Fruit fly (Drosophila melanogaster) whole organism, pupa: ENCODE measurements around the gene GluRIIA.

Experiments
- CG12605 ChIP-seq: fragments of 200-800 bp; sonication (Bioruptor generic); IDR thresholded peaks from 2 replicates; pipeline ENCODE4 v1.3.6; 2022; ENCODE audit warnings: missing biosample characterization, missing genetic modification characterization
- CG34367 ChIP-seq: fragments of 200-800 bp; sonication (Bioruptor generic); optimal IDR thresholded peaks from 2 replicates; lab custom pipeline; 2018; ENCODE audit warnings: missing biosample characterization, mild to moderate bottlenecking, missing genetic modification characterization
- CG4496 ChIP-seq: fragments of 200-800 bp; sonication (Bioruptor generic); IDR thresholded peaks from 3 replicates; pipeline ENCODE4 v1.3.6; 2022; ENCODE audit warnings: missing biosample characterization, missing genetic modification characterization
- CG8159 ChIP-seq: fragments of 200-800 bp; sonication (Bioruptor generic); optimal IDR thresholded peaks from 3 replicates; lab custom pipeline; 2018; ENCODE audit warnings: missing biosample characterization, mild to moderate bottlenecking, missing genetic modification characterization, moderate library complexity
- CG9948 ChIP-seq: fragments of 200-800 bp; sonication (Bioruptor generic); optimal IDR thresholded peaks from 2 replicates; lab custom pipeline; 2018; ENCODE audit warnings: missing biosample characterization, mild to moderate bottlenecking, missing genetic modification characterization, moderate library complexity
- D1 ChIP-seq: fragments of 200-800 bp; sonication (Bioruptor generic); optimal IDR thresholded peaks from 2 replicates; lab custom pipeline; 2018; ENCODE audit warnings: missing biosample characterization, mild to moderate bottlenecking, missing genetic modification characterization, moderate library complexity
- EcR ChIP-seq: fragments of 200-800 bp; sonication (Bioruptor generic); optimal IDR thresholded peaks from 3 replicates; lab custom pipeline; 2019; ENCODE audit warnings: missing biosample characterization, missing genetic modification characterization, mild to moderate bottlenecking, moderate library complexity, missing genetic modification reagents
- Pif1A ChIP-seq: fragments of 200-800 bp; sonication (Bioruptor generic); optimal IDR thresholded peaks from 3 replicates; lab custom pipeline; 2016; ENCODE audit warnings: missing biosample characterization, missing genetic modification characterization
- Snoo ChIP-seq: fragments of 200-800 bp; sonication (Bioruptor generic); optimal IDR thresholded peaks from 3 replicates; lab custom pipeline; 2017; ENCODE audit warnings: missing biosample characterization, mild to moderate bottlenecking, missing genetic modification characterization, inconsistent platforms
- fd96Ca ChIP-seq: fragments of 200-800 bp; sonication (Bioruptor generic); IDR thresholded peaks from 3 replicates; pipeline ENCODE4 v1.3.6; 2022; ENCODE audit warnings: missing biosample characterization, missing genetic modification characterization

- TF ChIP-seq EcR (GFP tag; lab: Kevin White, UChicago) (no peak), CG9948 (tag; lab: Kevin White, UChicago) (no peak), D1 (tag; lab: Kevin White, UChicago) (no peak), fd96Ca (GFP tag; lab: Robert Waterston, UW) (no peak), CG8159 (tag; lab: Kevin White, UChicago) (no peak), Snoo (no peak), CG4496 (GFP tag; lab: Robert Waterston, UW) (no peak), Pif1A (GFP tag; lab: Kevin White, UChicago) (no peak), CG34367 (tag; lab: Kevin White, UChicago) (no peak), CG12605 (GFP tag; lab: Robert Waterston, UW) (no peak)
Measured at dm6 chr2L:5514946-5515345, 39.9 kb upstream of the GluRIIA start.
